Fruit fly (Drosophila melanogaster) Kc167 (cell line): Measurements from ENCODE around the gene Twdlalpha.

Experiments used
- Myc ChIP-seq: fragments of >200 bp; optimal IDR thresholded peaks from 2 replicates; lab custom pipeline; 2017; ENCODE audit warnings: missing external identifiers
- Sin3A ChIP-seq: fragments of >200 bp; optimal IDR thresholded peaks from 2 replicates; lab custom pipeline; 2018; ENCODE audit warnings: missing external identifiers
- h ChIP-seq: fragments of >200 bp; optimal IDR thresholded peaks from 3 replicates; lab custom pipeline; 2018; ENCODE audit warnings: missing external identifiers
- insv ChIP-seq: fragments of >200 bp; optimal IDR thresholded peaks from 3 replicates; lab custom pipeline; 2018; ENCODE audit warnings: missing external identifiers
- psq ChIP-seq: fragments of >200 bp; optimal IDR thresholded peaks from 2 replicates; lab custom pipeline; 2017; ENCODE audit warnings: missing external identifiers
- ttk ChIP-seq: sonication (Bioruptor generic); optimal IDR thresholded peaks from 2 replicates; lab custom pipeline; 2017; ENCODE audit warnings: missing external identifiers

Twdlalpha gene

DNA sequence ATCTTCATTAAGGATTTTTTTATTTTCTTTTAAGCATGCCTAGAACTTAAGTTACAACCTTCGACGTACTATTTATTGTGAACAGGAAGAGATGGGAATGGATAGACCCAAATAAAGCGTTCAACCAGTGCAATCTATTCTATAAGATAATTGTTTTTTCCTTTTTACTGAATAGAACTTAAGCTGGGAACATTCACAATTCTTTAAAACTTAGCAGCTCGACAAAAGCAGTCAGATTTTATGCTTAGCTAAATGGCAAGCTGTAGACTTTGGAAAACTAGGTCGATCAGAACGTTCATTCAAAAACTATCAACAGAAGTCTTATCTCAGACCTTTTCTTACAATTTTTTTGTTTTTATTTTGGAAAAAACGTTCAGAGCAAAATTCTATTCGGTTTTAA is 31.6 kb upstream of the Twdlalpha start, which contains the start of gene CG13008:
Gene CG13008 (plus strand): TSS at position 301 of the 400 bp plus-strand sequence.
- no peak for TF ChIP-seq ttk (lab: Kevin White, UChicago)

DNA sequence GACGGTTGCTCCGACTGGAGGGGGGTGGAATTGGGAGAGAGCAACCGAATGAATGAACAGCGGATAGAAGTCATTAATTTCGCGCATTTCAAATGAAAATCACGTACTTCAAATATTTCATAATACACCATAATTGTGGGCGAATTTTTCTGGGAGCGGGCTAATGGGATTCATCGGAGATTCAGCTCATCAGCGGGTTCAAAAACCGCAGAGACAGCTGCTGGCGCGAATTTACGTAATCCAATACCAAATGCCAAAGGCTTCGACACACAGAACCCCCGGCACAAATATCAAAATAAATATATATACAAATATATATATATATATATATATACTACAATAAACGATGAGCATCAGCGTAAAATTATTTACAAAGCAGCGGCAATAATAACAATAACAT is 26.0 kb upstream of the Twdlalpha start:
- no peak for TF ChIP-seq Myc
- no peak for TF ChIP-seq psq (lab: Kevin White, UChicago)
- TF ChIP-seq h (lab: Kevin White, UChicago), result no peak
- TF ChIP-seq insv (lab: Kevin White, UChicago), result no peak
- TF ChIP-seq ttk (lab: Kevin White, UChicago), result no peak
- no peak for TF ChIP-seq Sin3A (lab: Kevin White, UChicago)

DNA sequence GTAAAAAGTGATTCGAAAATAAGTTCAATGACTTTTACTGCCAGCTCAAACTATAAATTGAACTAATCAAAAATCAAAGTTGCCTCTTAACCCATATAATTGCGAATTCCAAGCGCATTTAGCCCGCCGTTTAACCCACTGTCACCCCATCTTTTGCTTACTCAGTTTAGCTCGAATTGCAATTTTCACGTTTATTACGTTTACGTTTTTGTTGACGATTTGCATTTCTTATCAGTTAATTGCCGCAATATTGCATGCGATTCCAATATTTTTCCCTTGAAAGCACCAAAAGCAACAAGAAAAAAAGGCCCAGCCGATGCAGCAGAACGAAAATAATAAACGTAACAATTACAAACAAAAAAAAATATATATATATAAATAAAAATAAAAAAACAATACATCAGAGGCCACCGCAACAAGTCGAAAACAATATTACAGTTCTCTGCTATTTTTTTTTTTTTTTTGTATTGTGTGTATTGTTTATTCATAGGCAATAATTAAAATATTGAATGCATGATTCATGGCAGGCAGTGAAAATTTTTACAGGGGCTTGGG is 24.4 kb upstream of the Twdlalpha start:
- TF ChIP-seq Sin3A (lab: Kevin White, UChicago) (no peak), psq (lab: Kevin White, UChicago) (no peak), insv (lab: Kevin White, UChicago) (no peak)

DNA sequence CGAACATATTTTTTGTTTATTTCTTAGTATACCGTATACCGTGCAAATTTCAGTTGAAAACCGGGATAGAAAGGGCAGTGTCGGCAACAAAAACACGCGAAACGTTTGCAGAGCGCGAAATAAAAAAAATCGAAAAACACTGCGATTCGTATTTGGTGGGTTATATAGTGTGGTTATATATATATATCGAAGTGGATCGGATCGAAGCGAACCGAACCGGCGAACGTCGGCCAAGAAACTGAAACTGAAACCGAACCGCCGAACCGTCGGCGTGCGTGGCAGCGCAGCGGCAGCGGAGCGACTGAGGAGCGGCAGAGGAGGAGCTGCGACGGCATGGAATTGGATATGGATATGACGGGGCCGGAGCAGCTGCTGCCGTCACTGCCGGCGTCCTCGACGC is 21.5 kb upstream of the Twdlalpha start, which contains the start of the genes CG32572 and CG34325:
Gene CG32572 (plus strand): TSS at position 16 of the 400 bp plus-strand sequence.
Gene CG34325 (minus strand): TSS at position 244 of the 400 bp plus-strand sequence.
- no peak for TF ChIP-seq psq (lab: Kevin White, UChicago)
- no peak for TF ChIP-seq h (lab: Kevin White, UChicago)
- no peak for TF ChIP-seq Sin3A (lab: Kevin White, UChicago)
- no peak for TF ChIP-seq ttk (lab: Kevin White, UChicago)
- TF ChIP-seq insv (lab: Kevin White, UChicago), result no peak
- TF ChIP-seq Myc, result no peak

DNA sequence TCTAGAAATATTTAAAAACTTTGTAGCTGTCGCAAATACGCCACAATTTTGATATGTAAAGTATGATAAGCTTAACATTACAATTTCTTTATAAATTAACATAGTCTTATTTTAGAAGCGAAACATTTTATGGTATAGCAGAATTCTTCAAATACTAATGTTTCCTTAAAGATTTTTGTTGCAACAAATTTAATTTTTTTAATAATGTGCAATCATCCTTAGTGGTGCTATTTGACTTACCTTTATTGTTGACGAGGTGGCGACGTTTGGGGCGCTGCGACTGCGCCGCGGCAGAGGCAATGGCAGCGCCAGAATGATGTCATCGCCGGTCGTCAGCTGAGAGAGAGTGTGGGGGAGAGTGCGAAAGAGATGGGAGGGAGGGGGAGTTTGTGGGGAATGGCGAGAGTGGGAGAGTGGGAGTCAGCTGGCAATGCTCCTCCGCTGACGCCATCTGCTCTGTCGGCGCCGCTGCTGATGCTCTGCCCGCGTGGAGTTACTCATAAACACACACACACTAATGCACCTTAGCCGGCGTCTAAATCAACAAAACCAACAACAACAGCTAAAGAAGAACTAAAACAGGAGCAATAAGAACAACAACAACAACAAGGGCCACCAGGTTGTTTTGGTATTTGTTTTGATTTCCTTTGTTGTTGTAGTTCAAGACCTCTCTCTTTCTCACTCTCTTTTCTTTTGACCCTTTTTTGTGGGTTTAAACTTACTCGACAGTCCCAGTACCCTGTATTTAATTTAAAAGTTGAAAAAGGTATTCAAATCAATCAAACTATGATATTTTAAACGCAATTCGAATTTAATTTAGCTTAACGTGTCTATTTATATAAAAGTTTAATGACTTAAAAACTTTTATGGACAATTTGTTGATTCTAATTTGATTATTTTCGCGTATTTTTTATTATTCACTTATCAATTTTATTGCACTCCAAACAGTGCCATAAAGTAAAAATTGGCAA is 19.2 kb upstream of the Twdlalpha start:
- TF ChIP-seq ttk (lab: Kevin White, UChicago) (no peak), Sin3A (lab: Kevin White, UChicago) (no peak), psq (lab: Kevin White, UChicago) (no peak), insv (lab: Kevin White, UChicago) (no peak), Myc (no peak), h (lab: Kevin White, UChicago) (no peak)

DNA sequence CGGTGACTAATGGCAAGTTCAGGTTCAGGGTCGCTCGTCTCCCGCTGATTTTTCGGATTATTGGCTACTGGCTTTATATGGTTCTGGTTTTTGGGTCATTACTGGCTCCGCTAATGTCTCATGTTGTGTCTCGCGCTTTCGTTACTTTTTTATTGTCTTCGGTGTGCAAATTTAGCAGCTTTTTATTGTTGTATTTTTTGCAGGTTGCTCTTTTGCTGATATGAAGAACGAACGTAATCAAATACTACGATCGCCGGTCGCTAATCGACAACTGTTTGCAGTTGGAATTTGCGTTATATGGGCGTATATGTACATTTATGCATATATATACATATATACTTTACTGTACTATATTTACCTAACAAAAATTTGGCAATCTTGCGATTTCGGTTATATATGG is 18.1 kb upstream of the Twdlalpha start:
- no peak for TF ChIP-seq Sin3A (lab: Kevin White, UChicago)
- TF ChIP-seq insv (lab: Kevin White, UChicago), result no peak
- no peak for TF ChIP-seq Myc
- no peak for TF ChIP-seq ttk (lab: Kevin White, UChicago)
- no peak for TF ChIP-seq psq (lab: Kevin White, UChicago)
- TF ChIP-seq h (lab: Kevin White, UChicago), result no peak

DNA sequence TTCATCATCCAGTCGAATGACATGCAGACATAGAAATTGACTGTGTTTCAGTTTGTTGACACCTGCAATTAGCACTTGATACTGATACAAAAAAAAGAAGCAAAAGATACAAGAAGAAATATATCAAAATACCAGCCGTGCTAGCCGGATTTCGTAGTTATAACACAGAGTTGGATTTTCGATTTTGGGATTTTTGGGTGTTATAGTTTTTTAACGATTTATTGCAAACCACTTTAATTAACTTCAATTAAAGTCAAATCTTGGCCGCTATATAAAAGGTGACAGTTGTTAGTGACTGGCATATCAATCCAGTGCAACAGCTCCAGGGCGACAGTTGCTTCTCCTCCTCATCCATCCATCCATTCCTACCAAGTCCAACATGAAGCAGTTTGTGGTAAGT is 11.9 kb upstream of the Twdlalpha start, which contains the start of gene TwdlX:
Gene TwdlX (plus strand): TSS at position 301 of the 400 bp plus-strand sequence.
- no peak for TF ChIP-seq psq (lab: Kevin White, UChicago)
- no peak for TF ChIP-seq Sin3A (lab: Kevin White, UChicago)
- no peak for TF ChIP-seq insv (lab: Kevin White, UChicago)
- no peak for TF ChIP-seq h (lab: Kevin White, UChicago)
- TF ChIP-seq Myc, result no peak
- TF ChIP-seq ttk (lab: Kevin White, UChicago), result no peak

DNA sequence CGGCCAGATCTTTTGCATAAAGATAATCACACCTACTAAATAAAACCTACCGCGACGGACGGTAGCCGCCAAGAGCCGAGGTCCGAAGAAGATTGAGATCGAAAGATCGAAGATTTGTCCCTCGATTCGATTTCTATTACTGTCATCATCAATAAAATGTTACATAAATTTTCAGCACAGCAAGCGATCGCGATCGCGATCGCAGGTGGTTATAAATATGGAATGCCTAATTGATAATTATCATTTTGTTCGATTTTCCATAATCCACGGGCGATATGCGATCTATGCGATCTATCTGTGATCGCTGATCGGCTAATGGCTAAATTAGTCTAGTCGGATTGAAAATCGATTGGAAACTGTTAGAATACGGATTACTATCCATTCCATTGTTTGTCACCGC is 9.4 kb upstream of the Twdlalpha start:
- no peak for TF ChIP-seq psq (lab: Kevin White, UChicago)
- no peak for TF ChIP-seq insv (lab: Kevin White, UChicago)
- TF ChIP-seq h (lab: Kevin White, UChicago), result no peak
- TF ChIP-seq Myc, result no peak
- no peak for TF ChIP-seq Sin3A (lab: Kevin White, UChicago)
- no peak for TF ChIP-seq ttk (lab: Kevin White, UChicago)

DNA sequence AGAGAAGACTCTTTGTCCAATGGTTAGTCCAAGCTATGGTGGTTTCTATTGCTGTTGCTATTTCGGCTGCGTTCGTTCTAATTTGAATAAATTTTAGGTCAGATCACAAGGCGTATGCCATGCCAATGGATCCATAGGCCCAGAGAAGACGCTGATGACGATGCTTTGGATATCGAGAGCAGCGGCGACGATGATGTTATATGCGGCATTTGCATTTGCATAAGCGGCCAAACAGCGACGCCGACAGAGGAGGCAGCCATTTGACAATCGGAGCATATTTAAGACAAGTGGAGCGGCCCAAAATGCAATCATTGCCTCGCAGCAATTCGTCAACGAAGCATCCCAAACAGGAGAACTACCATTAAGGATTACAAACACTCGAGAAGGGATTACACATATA is 8.0 kb upstream of the Twdlalpha start, which contains the start of gene TwdlY:
Gene TwdlY (plus strand): TSS at position 301 of the 400 bp plus-strand sequence.
- no peak for TF ChIP-seq psq (lab: Kevin White, UChicago)
- no peak for TF ChIP-seq h (lab: Kevin White, UChicago)
- no peak for TF ChIP-seq ttk (lab: Kevin White, UChicago)

DNA sequence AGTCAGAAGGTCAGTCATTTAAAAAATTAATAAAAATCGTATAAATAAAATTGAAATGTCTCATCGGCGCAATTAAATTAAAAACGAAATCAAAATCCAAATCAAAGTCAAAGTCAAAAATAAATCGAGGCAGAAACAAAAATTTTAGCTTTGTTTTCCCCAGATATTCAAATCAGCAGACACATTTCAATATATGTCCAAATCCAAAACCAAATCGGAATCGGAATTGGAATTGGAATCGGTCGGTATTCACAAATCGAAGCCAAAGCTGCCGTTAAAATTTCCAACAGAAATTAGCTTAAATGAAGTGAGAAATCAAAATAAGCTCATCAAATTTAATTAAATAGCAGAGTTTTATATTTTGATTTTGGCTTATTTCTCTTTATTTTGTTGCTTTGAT is 6.5 kb upstream of the Twdlalpha start:
- TF ChIP-seq ttk (lab: Kevin White, UChicago) (no peak), Sin3A (lab: Kevin White, UChicago) (no peak), Myc (no peak), psq (lab: Kevin White, UChicago) (no peak), h (lab: Kevin White, UChicago) (no peak), insv (lab: Kevin White, UChicago) (no peak)

DNA sequence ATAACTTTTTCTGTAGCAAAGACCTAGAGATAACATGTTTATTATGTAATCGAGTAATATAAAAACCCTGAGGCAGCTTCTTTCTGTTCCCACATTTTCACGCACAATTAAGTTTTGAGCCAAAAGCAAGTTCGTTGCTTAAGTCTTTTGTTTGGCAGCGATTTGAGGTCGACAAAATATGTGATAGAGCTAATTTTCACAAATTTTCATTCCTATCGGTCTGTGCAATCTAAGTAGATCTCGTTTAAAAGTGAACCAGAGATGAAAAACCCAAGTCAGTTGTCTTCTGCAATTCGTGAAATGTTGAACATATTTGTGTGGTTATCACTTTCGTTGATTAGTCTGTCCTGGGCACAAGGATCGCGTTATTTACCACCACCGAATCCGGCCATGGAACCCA is 4.8 kb upstream of the Twdlalpha start, which contains the start of gene TwdlZ:
Gene TwdlZ (plus strand): TSS at position 301 of the 400 bp plus-strand sequence.
- TF ChIP-seq Myc, result no peak
- TF ChIP-seq h (lab: Kevin White, UChicago), result no peak
- no peak for TF ChIP-seq Sin3A (lab: Kevin White, UChicago)
- TF ChIP-seq psq (lab: Kevin White, UChicago), result no peak

DNA sequence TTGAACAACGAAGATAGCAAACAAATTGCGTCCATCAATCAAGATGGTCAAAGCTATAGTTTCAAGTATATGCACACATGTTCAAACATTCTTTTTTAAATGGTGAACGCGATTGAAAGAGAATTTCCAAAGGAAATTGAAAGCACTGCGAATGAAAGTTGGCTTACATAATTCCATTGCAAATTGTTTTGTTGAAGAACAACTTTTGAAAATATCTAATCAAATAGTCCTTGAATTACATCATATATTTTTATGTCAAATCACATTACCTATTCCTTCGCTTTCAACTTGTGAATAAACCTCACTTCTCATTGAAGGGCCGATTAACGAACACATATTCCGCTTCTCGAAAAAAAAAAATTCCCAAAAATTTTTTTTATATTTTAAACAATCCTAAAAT is 2.0 kb upstream of the Twdlalpha start, which contains the start of gene CG32568:
Gene CG32568 (plus strand): TSS at position 301 of the 400 bp plus-strand sequence.
- no peak for TF ChIP-seq psq (lab: Kevin White, UChicago)
- no peak for TF ChIP-seq h (lab: Kevin White, UChicago)
- TF ChIP-seq ttk (lab: Kevin White, UChicago), result no peak
- TF ChIP-seq insv (lab: Kevin White, UChicago), result no peak
- TF ChIP-seq Sin3A (lab: Kevin White, UChicago), result no peak
- TF ChIP-seq Myc, result no peak
